Worm (Caenorhabditis elegans) whole organism, L1 larva: ENCODE data around the gene wht-4.

Source experiments
- aha-1 ChIP-seq: fragments of 150-350 bp; optimal IDR thresholded peaks from 2 replicates; lab custom pipeline; 2014; ENCODE audit warnings: missing biosample characterization, missing genetic modification characterization
- ceh-82 ChIP-seq, 3 experiments: fragments of 150-350 bp in 1 of 3; sonication (generic microtip) in 2 of 3; optimal IDR thresholded peaks; 2 replicates each; lab custom pipeline; 2014 to 2017; ENCODE audit warnings: missing biosample characterization in 3 of 3, missing genetic modification characterization in 3 of 3
- dpl-1 ChIP-seq, 3 experiments: fragments of 150-350 bp in 2 of 3; sonication (generic microtip) in 1 of 3; optimal IDR thresholded peaks; 2 replicates each; lab custom pipeline; 2014 to 2017; ENCODE audit warnings: missing biosample characterization in 3 of 3, missing genetic modification characterization in 3 of 3, missing genetic modification reagents in 3 of 3
- elt-2 ChIP-seq: sonication (generic microtip); optimal IDR thresholded peaks from 2 replicates; lab custom pipeline; 2016; ENCODE audit warnings: missing genetic modification characterization, mild to moderate bottlenecking, inconsistent platforms, missing compliant biosample characterization, missing genetic modification reagents
- fos-1 ChIP-seq: fragments of 150-350 bp; optimal IDR thresholded peaks from 2 replicates; lab custom pipeline; 2014; ENCODE audit warnings: missing biosample characterization, missing genetic modification characterization
- lin-13 ChIP-seq: fragments of 150-350 bp; optimal IDR thresholded peaks from 2 replicates; lab custom pipeline; 2014; ENCODE audit warnings: missing biosample characterization, missing genetic modification reagents, missing genetic modification characterization
- lin-15B ChIP-seq: fragments of 150-350 bp; sonication (generic microtip); optimal IDR thresholded peaks from 3 replicates; lab custom pipeline; 2014; ENCODE audit warnings: missing biosample characterization, missing genetic modification characterization
- nhr-237 ChIP-seq: fragments of 150-350 bp; optimal IDR thresholded peaks from 2 replicates; lab custom pipeline; 2014; ENCODE audit warnings: missing biosample characterization, missing genetic modification characterization
- nhr-77 ChIP-seq: fragments of 150-350 bp; optimal IDR thresholded peaks from 2 replicates; lab custom pipeline; 2014; ENCODE audit warnings: missing biosample characterization, missing genetic modification characterization
- pqm-1 ChIP-seq: sonication (generic microtip); optimal IDR thresholded peaks from 3 replicates; lab custom pipeline; 2017; ENCODE audit warnings: missing biosample characterization, missing genetic modification characterization
- snpc-4 ChIP-seq: fragments of 150-350 bp; optimal IDR thresholded peaks from 2 replicates; lab custom pipeline; 2014; ENCODE audit warnings: missing biosample characterization, missing genetic modification characterization
- swsn-7 ChIP-seq: sonication (generic microtip); optimal IDR thresholded peaks from 2 replicates; lab custom pipeline; 2016; ENCODE audit warnings: missing genetic modification characterization, missing compliant biosample characterization
- tbx-2 ChIP-seq: sonication (generic microtip); optimal IDR thresholded peaks from 2 replicates; lab custom pipeline; 2016; ENCODE audit warnings: missing genetic modification characterization, missing compliant biosample characterization
- ztf-11 ChIP-seq, 2 experiments: sonication (generic microtip); optimal IDR thresholded peaks; 2 replicates each; lab custom pipeline; 2016 to 2017; ENCODE audit warnings: missing genetic modification characterization in 2 of 2, missing biosample characterization in 1 of 2, missing compliant biosample characterization in 1 of 2

- TF ChIP-seq snpc-4 (tag; lab: Kevin White, UChicago) (no peak), nhr-77 (tag; lab: Kevin White, UChicago) (no peak), dpl-1 (GFP tag; optimal IDR thresholded peaks at IDR 0.05; lab: Kevin White, UChicago) (no peak), pqm-1 (no peak), fos-1 (no peak), aha-1 (no peak), lin-15B (no peak), ceh-82 (tag; optimal IDR thresholded peaks at IDR 0.05; lab: Kevin White, UChicago) (no peak), ztf-11 (tag; optimal IDR thresholded peaks at IDR 0.05; lab: Kevin White, UChicago) (no peak), lin-13 (GFP tag; lab: Kevin White, UChicago) (no peak), elt-2 (tag; lab: Kevin White, UChicago) (no peak), nhr-237 (tag; lab: Kevin White, UChicago) (no peak), tbx-2 (tag; lab: Kevin White, UChicago) (no peak), swsn-7 (tag; lab: Kevin White, UChicago) (no peak)
These were observed 30.6 kb upstream of the wht-4 start, which contains the start of the genes fbxc-50 and C17F4.2 for ce11 chrII:3248043-3248718.
